Worm (Caenorhabditis elegans) whole organism, early embryonic: ENCODE data around the gene F19B10.4.
A peak's percentile ranks its signal among the peaks of the same experiment; 100 is the strongest.

Experiments used
- B0310.2 ChIP-seq: sonication (generic microtip); optimal IDR thresholded peaks from 2 replicates; lab custom pipeline; 2016; ENCODE audit warnings: mild to moderate bottlenecking, missing genetic modification characterization, missing compliant biosample characterization
- ama-1 ChIP-seq: fragments of 150-350 bp; optimal IDR thresholded peaks from 2 replicates; lab custom pipeline; 2014
- ceh-36 ChIP-seq: sonication (generic microtip); optimal IDR thresholded peaks from 2 replicates; lab custom pipeline; 2016; ENCODE audit warnings: missing genetic modification characterization, inconsistent platforms, missing compliant biosample characterization
- flt-1 ChIP-seq: fragments of 200-800 bp; sonication (Bioruptor generic); IDR thresholded peaks from 2 replicates; pipeline ENCODE4 v1.3.6; 2022; ENCODE audit warnings: missing genetic modification characterization, missing compliant biosample characterization
- pes-1 ChIP-seq: fragments of 200-800 bp; sonication (Bioruptor generic); IDR thresholded peaks from 2 replicates; pipeline ENCODE4 v1.3.6; 2022; ENCODE audit warnings: missing genetic modification reagents, missing genetic modification characterization, missing compliant biosample characterization
- tbx-11 ChIP-seq: fragments of 200-800 bp; sonication (Bioruptor generic); IDR thresholded peaks from 2 replicates; pipeline ENCODE4 v1.3.6; 2022; ENCODE audit warnings: missing genetic modification characterization, missing compliant biosample characterization
- tra-4 ChIP-seq: sonication (generic microtip); optimal IDR thresholded peaks from 2 replicates; lab custom pipeline; 2017; ENCODE audit warnings: missing genetic modification characterization, missing compliant biosample characterization

DNA sequence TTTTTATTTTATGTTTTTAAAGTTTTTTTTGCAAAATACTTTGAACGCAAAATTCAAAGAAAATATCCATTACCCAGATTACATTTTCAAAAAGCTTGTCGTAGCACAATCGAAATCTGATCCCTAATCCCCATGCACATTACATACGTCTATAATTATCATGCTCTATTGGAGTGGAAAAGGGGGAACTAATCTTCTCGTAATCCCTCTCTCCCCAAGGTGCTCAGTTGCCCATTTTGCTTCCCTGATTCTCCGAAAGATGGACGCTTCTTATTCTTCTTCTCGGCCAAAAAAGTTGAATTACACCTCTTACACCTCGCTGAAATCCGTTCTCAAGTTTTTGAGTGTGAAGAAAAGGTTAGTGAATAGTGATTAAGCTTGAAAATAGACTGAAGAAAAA, 51.2 kb downstream of the F19B10.4 start, which contains the start of gene fbxc-53:
- no peak for TF ChIP-seq B0310.2 (tag; lab: Kevin White, UChicago)
- no peak for TF ChIP-seq tbx-11 (GFP tag; lab: Robert Waterston, UW)
- no peak for TF ChIP-seq flt-1 (GFP tag; lab: Robert Waterston, UW)
- TF ChIP-seq ama-1, result no peak
- peak; percentile 51 for TF ChIP-seq ceh-36 (tag; lab: Kevin White, UChicago)
- no peak for TF ChIP-seq tra-4 (tag; lab: Kevin White, UChicago)
- no peak for TF ChIP-seq pes-1 (GFP tag; lab: Robert Waterston, UW)
